Worm (Caenorhabditis elegans) whole organism, late embryonic: Measurements from ENCODE around the gene acd-4.

Experiments used
- C08G9.2 ChIP-seq: sonication (generic microtip); optimal IDR thresholded peaks from 2 replicates; lab custom pipeline; 2016; ENCODE audit warnings: mild to moderate bottlenecking, missing genetic modification characterization, moderate library complexity, missing compliant biosample characterization
- C38D4.7 ChIP-seq: fragments of 200-800 bp; sonication (Bioruptor generic); optimal IDR thresholded peaks from 2 replicates; lab custom pipeline; 2018; ENCODE audit warnings: mild to moderate bottlenecking, missing genetic modification characterization, moderate library complexity, missing compliant biosample characterization
- F13H6.1 ChIP-seq: sonication (generic microtip); optimal IDR thresholded peaks from 2 replicates; lab custom pipeline; 2016; ENCODE audit warnings: missing genetic modification characterization, missing compliant biosample characterization
- T23F11.4 ChIP-seq: fragments of 200-800 bp; sonication (Bioruptor generic); optimal IDR thresholded peaks from 2 replicates; lab custom pipeline; 2018; ENCODE audit warnings: mild to moderate bottlenecking, missing genetic modification characterization, missing compliant biosample characterization
- ahr-1 ChIP-seq: sonication (generic microtip); optimal IDR thresholded peaks from 2 replicates; lab custom pipeline; 2016; ENCODE audit warnings: missing genetic modification characterization, missing compliant biosample characterization
- ama-1 ChIP-seq: fragments of 150-350 bp; optimal IDR thresholded peaks from 2 replicates; lab custom pipeline; 2014
- ceh-18 ChIP-seq: sonication (generic microtip); optimal IDR thresholded peaks from 2 replicates; lab custom pipeline; 2016; ENCODE audit warnings: missing genetic modification characterization, missing compliant biosample characterization
- ceh-24 ChIP-seq: sonication (generic microtip); optimal IDR thresholded peaks from 2 replicates; lab custom pipeline; 2016; ENCODE audit warnings: mild to moderate bottlenecking, missing genetic modification characterization, missing compliant biosample characterization
- ceh-30 ChIP-seq: fragments of 150-350 bp; optimal IDR thresholded peaks from 2 replicates; lab custom pipeline; 2014; ENCODE audit warnings: missing biosample characterization, missing genetic modification characterization
- ceh-34 ChIP-seq: sonication (generic microtip); optimal IDR thresholded peaks from 2 replicates; lab custom pipeline; 2016; ENCODE audit warnings: mild to moderate bottlenecking, missing genetic modification characterization, missing compliant biosample characterization
- ceh-45 ChIP-seq: fragments of 200-800 bp; sonication (Bioruptor generic); IDR thresholded peaks from 2 replicates; pipeline ENCODE4 v1.3.6; 2022; ENCODE audit warnings: missing genetic modification reagents, missing genetic modification characterization, missing compliant biosample characterization
- ceh-48 ChIP-seq: sonication (generic microtip); optimal IDR thresholded peaks from 2 replicates; lab custom pipeline; 2016; ENCODE audit warnings: missing genetic modification characterization, inconsistent platforms, missing compliant biosample characterization
- ceh-6 ChIP-seq: fragments of 200-800 bp; sonication (Bioruptor generic); optimal IDR thresholded peaks from 2 replicates; lab custom pipeline; 2018; ENCODE audit warnings: mild to moderate bottlenecking, missing genetic modification characterization, missing compliant biosample characterization
- ceh-9 ChIP-seq: sonication (generic microtip); optimal IDR thresholded peaks from 2 replicates; lab custom pipeline; 2016; ENCODE audit warnings: mild to moderate bottlenecking, missing genetic modification characterization, inconsistent platforms, missing compliant biosample characterization
- che-1 ChIP-seq: sonication (generic microtip); optimal IDR thresholded peaks from 2 replicates; lab custom pipeline; 2016; ENCODE audit warnings: mild to moderate bottlenecking, missing genetic modification characterization, missing compliant biosample characterization
- dmd-4 ChIP-seq: sonication (generic microtip); optimal IDR thresholded peaks from 2 replicates; lab custom pipeline; 2016; ENCODE audit warnings: borderline replicate concordance, missing genetic modification characterization, missing compliant biosample characterization
- dve-1 ChIP-seq: sonication (generic microtip); optimal IDR thresholded peaks from 2 replicates; lab custom pipeline; 2017; ENCODE audit warnings: antibody characterized with exemption, mild to moderate bottlenecking, missing genetic modification characterization, missing compliant biosample characterization
- elt-2 ChIP-seq: sonication (generic microtip); optimal IDR thresholded peaks from 2 replicates; lab custom pipeline; 2016; ENCODE audit warnings: missing genetic modification reagents, missing genetic modification characterization, missing compliant biosample characterization
- fkh-10 ChIP-seq: fragments of 150-350 bp; optimal IDR thresholded peaks from 2 replicates; lab custom pipeline; 2014; ENCODE audit warnings: missing biosample characterization, missing genetic modification reagents, missing genetic modification characterization
- fkh-6 ChIP-seq: sonication (generic microtip); optimal IDR thresholded peaks from 2 replicates; lab custom pipeline; 2016; ENCODE audit warnings: missing genetic modification characterization, missing compliant biosample characterization
- hlh-30 ChIP-seq: sonication (generic microtip); optimal IDR thresholded peaks from 2 replicates; lab custom pipeline; 2017; ENCODE audit warnings: antibody characterized with exemption, missing genetic modification characterization, missing compliant biosample characterization; ENCODE audit not compliant: insufficient read depth
- hlh-8 ChIP-seq: sonication (generic microtip); optimal IDR thresholded peaks from 2 replicates; lab custom pipeline; 2016; ENCODE audit warnings: missing genotype, missing genetic modification characterization, missing compliant biosample characterization
- lim-6 ChIP-seq: sonication (generic microtip); optimal IDR thresholded peaks from 2 replicates; lab custom pipeline; 2016; ENCODE audit warnings: missing genetic modification characterization, missing compliant biosample characterization
- madf-2 ChIP-seq: sonication (generic microtip); optimal IDR thresholded peaks from 2 replicates; lab custom pipeline; 2017; ENCODE audit warnings: missing genetic modification characterization, missing compliant biosample characterization
- mec-3 ChIP-seq: sonication (generic microtip); optimal IDR thresholded peaks from 2 replicates; lab custom pipeline; 2016; ENCODE audit warnings: borderline replicate concordance, missing genetic modification characterization, missing compliant biosample characterization
- nhr-11 ChIP-seq: fragments of 150-350 bp; optimal IDR thresholded peaks from 2 replicates; lab custom pipeline; 2014; ENCODE audit warnings: missing biosample characterization, missing genetic modification characterization
- nhr-232 ChIP-seq: sonication (generic microtip); optimal IDR thresholded peaks from 2 replicates; lab custom pipeline; 2016; ENCODE audit warnings: missing genetic modification characterization, missing compliant biosample characterization
- pat-9 ChIP-seq: fragments of 200-800 bp; sonication (Bioruptor generic); optimal IDR thresholded peaks from 2 replicates; lab custom pipeline; 2018; ENCODE audit warnings: mild to moderate bottlenecking, missing genetic modification characterization, moderate library complexity, missing compliant biosample characterization
- pax-1 ChIP-seq: fragments of 150-350 bp; optimal IDR thresholded peaks from 2 replicates; lab custom pipeline; 2014; ENCODE audit warnings: missing biosample characterization, missing genetic modification characterization
- pha-2 ChIP-seq: sonication (generic microtip); optimal IDR thresholded peaks from 2 replicates; lab custom pipeline; 2017; ENCODE audit warnings: mild to moderate bottlenecking, missing genetic modification characterization, missing compliant biosample characterization
- pha-4 ChIP-seq: fragments of 150-350 bp; optimal IDR thresholded peaks from 2 replicates; lab custom pipeline; 2018; ENCODE audit warnings: missing biosample characterization, missing genetic modification reagents, missing genetic modification characterization
- ref-2 ChIP-seq: sonication (generic microtip); optimal IDR thresholded peaks from 2 replicates; lab custom pipeline; 2016; ENCODE audit warnings: missing genetic modification characterization, missing compliant biosample characterization
- sox-4 ChIP-seq: sonication (generic microtip); optimal IDR thresholded peaks from 2 replicates; lab custom pipeline; 2017; ENCODE audit warnings: mild to moderate bottlenecking, missing genetic modification characterization, inconsistent platforms, missing compliant biosample characterization
- tbx-2 ChIP-seq: sonication (generic microtip); optimal IDR thresholded peaks from 2 replicates; lab custom pipeline; 2016; ENCODE audit warnings: missing genetic modification characterization, missing compliant biosample characterization
- tbx-7 ChIP-seq: sonication (generic microtip); optimal IDR thresholded peaks from 2 replicates; lab custom pipeline; 2016; ENCODE audit warnings: missing genotype, missing genetic modification characterization, missing compliant biosample characterization
- unc-3 ChIP-seq, 2 experiments: fragments of 200-800 bp in 1 of 2; sonication (Bioruptor generic) in 1 of 2; sonication (generic microtip) in 1 of 2; conservative IDR thresholded peaks in 1 of 2; optimal IDR thresholded peaks in 1 of 2; 2 replicates each; pipeline versions ENCODE4 v1.3.6 to Lab custom; 2016 to 2022; ENCODE audit warnings: missing compliant biosample characterization in 2 of 2, missing genetic modification characterization in 2 of 2, missing genetic modification reagents in 1 of 2
- unc-42 ChIP-seq: sonication (generic microtip); optimal IDR thresholded peaks from 2 replicates; lab custom pipeline; 2016; ENCODE audit warnings: missing genotype, missing genetic modification characterization, missing compliant biosample characterization
- unc-86 ChIP-seq: sonication (generic microtip); optimal IDR thresholded peaks from 2 replicates; lab custom pipeline; 2016; ENCODE audit warnings: missing genetic modification characterization, missing compliant biosample characterization
- zip-5 ChIP-seq: sonication (generic microtip); optimal IDR thresholded peaks from 2 replicates; lab custom pipeline; 2016; ENCODE audit warnings: missing genetic modification characterization, missing compliant biosample characterization
- ztf-16 ChIP-seq: sonication (generic microtip); optimal IDR thresholded peaks from 2 replicates; lab custom pipeline; 2017; ENCODE audit warnings: missing genetic modification characterization, missing compliant biosample characterization

The acd-4 gene

DNA sequence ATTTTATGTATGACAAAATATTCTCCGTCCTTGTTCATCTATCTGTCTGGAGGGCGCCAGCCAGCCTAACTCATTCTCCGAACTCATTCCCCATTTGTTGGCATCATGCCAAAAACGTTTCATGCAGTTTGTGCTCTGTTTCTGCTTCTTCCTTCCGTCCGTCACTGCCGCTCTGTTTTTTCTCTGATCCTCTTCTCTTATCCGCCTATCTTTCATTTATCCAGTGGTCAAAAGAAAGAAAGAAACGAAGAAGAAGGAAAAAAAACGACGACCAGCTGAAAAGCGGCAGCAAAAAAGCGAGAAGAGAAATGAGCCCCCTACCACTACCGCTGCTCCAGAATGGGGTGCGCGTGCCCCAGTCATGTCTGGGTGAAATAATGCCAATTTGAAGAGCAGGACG lies 25.0 kb downstream of the acd-4 start:
- TF ChIP-seq elt-2 (no peak), dmd-4 (peak; percentile 13)

ce11 chrV:8665765-8666164 lies 27.7 kb downstream of the acd-4 start, which contains the start of gene ZC190.4:
TSS of gene ZC190.4 (plus strand) at chrV:8666065.
- TF ChIP-seq ceh-9 (tag; lab: Kevin White, UChicago) (no peak), T23F11.4 (no peak), unc-86 (no peak), ref-2 (tag; lab: Kevin White, UChicago) (no peak), mec-3 (tag; lab: Kevin White, UChicago) (no peak), ceh-48 (no peak), tbx-2 (tag; lab: Kevin White, UChicago) (no peak), tbx-7 (tag; lab: Kevin White, UChicago) (no peak), nhr-11 (tag; lab: Kevin White, UChicago) (no peak), zip-5 (tag; lab: Kevin White, UChicago) (no peak), che-1 (tag; lab: Kevin White, UChicago) (no peak), ama-1 (lab: Kevin White, UChicago) (no peak), pax-1 (tag; lab: Kevin White, UChicago) (no peak)

DNA sequence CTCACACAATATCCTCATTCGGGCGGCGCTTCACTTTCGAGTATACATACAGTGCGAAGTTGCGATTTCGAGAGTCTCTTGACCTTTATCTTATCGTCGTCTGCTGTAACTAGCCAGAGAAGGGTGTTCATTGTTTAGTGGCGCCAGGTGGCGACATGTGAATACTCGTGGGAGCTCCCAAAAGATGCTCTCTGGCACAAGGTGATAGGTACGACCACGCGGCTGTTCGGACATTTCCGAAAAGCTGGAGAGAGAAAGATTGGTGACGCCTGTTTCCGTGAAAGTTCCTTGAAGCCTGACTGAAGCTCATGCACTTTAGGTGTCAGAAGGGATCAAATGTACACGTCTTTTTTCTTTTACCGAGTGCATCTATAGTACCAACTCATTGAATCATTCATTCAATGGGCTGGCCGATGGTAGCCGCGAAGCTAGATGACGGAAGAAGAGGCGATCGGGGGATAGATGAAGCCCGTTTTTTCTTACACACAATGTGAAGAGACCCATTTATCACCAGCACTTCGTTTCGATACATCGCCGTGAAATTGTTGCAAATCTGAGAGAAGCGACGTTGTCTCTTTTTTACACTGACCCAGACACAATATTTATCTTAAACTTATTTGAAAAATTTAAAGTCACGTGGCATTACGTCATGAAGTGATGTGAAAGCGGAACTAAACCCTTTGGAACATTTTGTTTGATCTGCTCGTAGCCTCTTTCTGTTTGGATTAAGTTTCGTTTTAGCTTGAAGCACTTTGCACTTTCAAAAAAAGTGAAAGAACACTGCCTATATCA lies 29.4 kb downstream of the acd-4 start:
- TF ChIP-seq T23F11.4 (no peak), ceh-18 (tag; lab: Kevin White, UChicago) (peak; percentile 40)
- TF ChIP-seq, all 69 proteins: peak for 1

DNA sequence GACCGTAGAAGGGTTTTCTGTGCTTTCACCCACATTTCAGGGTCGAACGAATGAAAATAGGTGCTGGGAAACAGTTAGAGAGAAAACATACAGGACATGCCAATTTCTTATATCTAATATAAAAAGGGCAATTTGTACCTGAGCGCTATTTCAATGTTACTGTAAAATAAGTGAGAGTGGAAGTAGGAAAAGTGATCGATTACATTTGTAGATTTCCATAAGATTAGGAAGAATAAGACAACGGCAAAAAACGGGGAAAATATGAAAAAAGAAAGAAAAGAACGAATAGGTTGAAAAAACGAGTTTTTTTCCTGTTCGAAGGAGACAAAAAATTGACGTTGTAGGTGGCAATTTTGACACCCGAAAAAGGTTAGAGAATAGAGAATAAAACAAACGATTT lies 30.2 kb downstream of the acd-4 start:
- TF ChIP-seq ceh-6 (GFP tag; lab: Kevin White, UChicago) (no peak), C38D4.7 (GFP tag; lab: Kevin White, UChicago) (no peak), C08G9.2 (tag; lab: Kevin White, UChicago) (no peak), hlh-8 (tag; lab: Kevin White, UChicago) (no peak), pat-9 (tag; lab: Kevin White, UChicago) (no peak), nhr-232 (tag; lab: Kevin White, UChicago) (no peak), ceh-30 (tag; lab: Kevin White, UChicago) (no peak), elt-2 (no peak), ceh-24 (tag; lab: Kevin White, UChicago) (no peak), ztf-16 (tag; lab: Kevin White, UChicago) (no peak), lim-6 (tag; lab: Kevin White, UChicago) (no peak), hlh-30 (tag; lab: Kevin White, UChicago) (no peak), sox-4 (tag; lab: Kevin White, UChicago) (no peak), zip-5 (tag; lab: Kevin White, UChicago) (no peak), unc-42 (tag; lab: Kevin White, UChicago) (no peak), ahr-1 (tag; lab: Kevin White, UChicago) (no peak)

- no peak for TF ChIP-seq sox-4 (tag; lab: Kevin White, UChicago)
- no peak for TF ChIP-seq ceh-45 (GFP tag; lab: Robert Waterston, UW)
- no peak for TF ChIP-seq ceh-34 (tag; lab: Kevin White, UChicago)
- TF ChIP-seq T23F11.4 = no peak
- no peak for TF ChIP-seq pha-2 (tag; lab: Kevin White, UChicago)
- no peak for TF ChIP-seq pha-4
- no peak for TF ChIP-seq fkh-6 (tag; lab: Kevin White, UChicago)
- no peak for TF ChIP-seq hlh-30 (tag; lab: Kevin White, UChicago)
- no peak for TF ChIP-seq dmd-4
- TF ChIP-seq unc-3 (GFP tag; conservative IDR thresholded peaks at IDR 0.05; lab: Robert Waterston, UW) = no peak
- TF ChIP-seq unc-3 (tag; optimal IDR thresholded peaks at IDR 0.05; lab: Kevin White, UChicago) = no peak
- no peak for TF ChIP-seq dve-1 (tag; lab: Kevin White, UChicago)
- no peak for TF ChIP-seq madf-2 (tag; lab: Kevin White, UChicago)
- no peak for TF ChIP-seq fkh-10 (GFP tag; lab: Kevin White, UChicago)
- no peak for TF ChIP-seq hlh-8 (tag; lab: Kevin White, UChicago)
- TF ChIP-seq F13H6.1 (tag; lab: Kevin White, UChicago) = no peak
- no peak for TF ChIP-seq tbx-2 (tag; lab: Kevin White, UChicago)
- no peak for TF ChIP-seq zip-5 (tag; lab: Kevin White, UChicago)
- no peak for TF ChIP-seq ztf-16 (tag; lab: Kevin White, UChicago)
These were observed 32.7 kb downstream of the acd-4 start for ce11 chrV:8670759-8671158.
